Worm (Caenorhabditis elegans) whole organism, mixed stage, embryonic: ENCODE data around the gene Y48E1C.1.

ENCODE experiments used
- ceh-83 ChIP-seq: fragments of 200-800 bp; sonication (Bioruptor generic); optimal IDR thresholded peaks from 2 replicates; lab custom pipeline; 2018; ENCODE audit warnings: mild to moderate bottlenecking, missing genetic modification characterization, missing compliant biosample characterization
- elt-3 ChIP-seq: fragments of 150-350 bp; optimal IDR thresholded peaks from 2 replicates; lab custom pipeline; 2014; ENCODE audit warnings: missing biosample characterization, missing genetic modification characterization
- lin-13 ChIP-seq: fragments of 150-350 bp; optimal IDR thresholded peaks from 2 replicates; lab custom pipeline; 2014; ENCODE audit warnings: missing biosample characterization, missing genetic modification characterization
- nhr-12 ChIP-seq: fragments of 150-350 bp; optimal IDR thresholded peaks from 2 replicates; lab custom pipeline; 2014; ENCODE audit warnings: missing biosample characterization, missing genetic modification characterization
- nhr-2 ChIP-seq: fragments of 150-350 bp; optimal IDR thresholded peaks from 2 replicates; lab custom pipeline; 2014; ENCODE audit warnings: missing biosample characterization, missing genetic modification characterization
- snpc-4 ChIP-seq: fragments of 150-350 bp; optimal IDR thresholded peaks from 2 replicates; lab custom pipeline; 2014; ENCODE audit warnings: missing biosample characterization, missing genetic modification characterization

DNA sequence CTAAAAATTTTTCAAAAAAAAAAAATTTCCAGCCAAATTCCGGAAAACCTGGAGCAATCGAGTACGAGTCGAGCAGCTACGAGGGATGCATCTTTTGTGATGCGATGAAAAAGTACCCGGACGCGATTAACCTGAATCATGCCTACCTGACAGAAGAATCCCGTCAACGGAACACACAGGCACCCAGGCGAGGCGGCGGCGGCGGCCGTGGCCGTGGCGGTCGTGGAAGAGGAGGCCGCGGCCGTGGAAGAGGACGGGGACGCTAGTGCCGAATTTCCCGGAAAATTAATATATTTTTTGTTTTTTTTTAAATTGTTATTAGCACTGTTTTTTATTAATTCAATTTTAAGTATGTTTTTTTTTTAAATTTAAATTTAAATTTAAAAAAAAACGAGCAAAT is 13.3 kb upstream of the Y48E1C.1 start:
- TF ChIP-seq nhr-2 (tag; lab: Kevin White, UChicago): no peak
- TF ChIP-seq ceh-83 (GFP tag; lab: Kevin White, UChicago): no peak
- no peak for TF ChIP-seq lin-13 (tag; lab: Kevin White, UChicago)
- no peak for TF ChIP-seq elt-3
- no peak for TF ChIP-seq snpc-4 (tag; lab: Kevin White, UChicago)
- TF ChIP-seq nhr-12 (tag; lab: Kevin White, UChicago): no peak
